Worm (Caenorhabditis elegans) whole organism, young adult: ENCODE results near the gene fbxa-112.

ENCODE experiments used
- ama-1 ChIP-seq, 3 experiments: fragments of 150-350 bp in 1 of 3; sonication (generic microtip) in 2 of 3; optimal IDR thresholded peaks; 2 replicates each; lab custom pipeline; 2014 to 2018; ENCODE audit warnings: missing biosample characterization in 2 of 3, missing genetic modification characterization in 2 of 3, missing genetic modification reagents in 2 of 3
- nfya-1 ChIP-seq: sonication (generic microtip); optimal IDR thresholded peaks from 2 replicates; lab custom pipeline; 2017; ENCODE audit warnings: antibody characterized with exemption, missing compliant biosample characterization, missing genetic modification characterization, borderline replicate concordance; ENCODE audit not compliant: insufficient read depth
- tlf-1 ChIP-seq: fragments of 200-800 bp; sonication (Bioruptor generic); optimal IDR thresholded peaks from 2 replicates; lab custom pipeline; 2018; ENCODE audit warnings: mild to moderate bottlenecking, missing genetic modification characterization, missing compliant biosample characterization
- unc-62 ChIP-seq: fragments of 150-350 bp; optimal IDR thresholded peaks from 2 replicates; lab custom pipeline; 2014; ENCODE audit warnings: missing biosample characterization, missing genetic modification reagents, missing genetic modification characterization

DNA sequence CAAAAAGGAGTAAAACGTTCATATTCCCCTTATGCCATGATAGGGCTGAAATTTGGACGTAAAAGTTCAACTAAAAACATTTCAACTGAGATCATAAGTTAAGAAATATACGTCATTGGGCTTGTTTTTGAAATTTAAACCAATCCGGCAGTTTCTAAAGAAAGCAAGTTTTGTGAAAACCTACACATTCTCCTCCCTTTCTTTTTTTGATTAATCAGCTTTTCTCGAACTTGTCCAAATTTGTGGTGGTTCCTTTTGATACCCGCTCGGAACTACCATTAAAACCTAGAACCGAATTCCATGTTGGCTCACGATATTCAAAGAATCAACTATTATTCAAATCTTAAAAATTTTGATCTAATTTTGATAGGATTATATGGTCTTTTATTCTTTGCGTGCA is 32.5 kb upstream of the fbxa-112 start, which contains the start of gene srz-54:
- TF ChIP-seq unc-62 (GFP tag; lab: Kevin White, UChicago) (no peak), tlf-1 (GFP tag; lab: Kevin White, UChicago) (no peak), nfya-1 (no peak), ama-1 (optimal IDR thresholded peaks at IDR 0.05; lab: Kevin White, UChicago) (no peak), ama-1 (GFP tag; optimal IDR thresholded peaks at IDR 0.05; lab: Kevin White, UChicago) (no peak)
